Fruit fly (Drosophila melanogaster) whole organism, prepupa: ENCODE data around the gene alpha4GT2.

Source experiments
- Blimp-1 ChIP-seq: fragments of 200-800 bp; sonication (Bioruptor generic); optimal IDR thresholded peaks from 3 replicates; lab custom pipeline; 2017; ENCODE audit warnings: missing biosample characterization, missing genetic modification characterization, mild to moderate bottlenecking, moderate library complexity, missing genetic modification reagents
- CG10631 ChIP-seq: fragments of 200-800 bp; sonication (Bioruptor generic); optimal IDR thresholded peaks from 2 replicates; lab custom pipeline; 2016; ENCODE audit warnings: missing biosample characterization, missing genetic modification characterization
- CG10669 ChIP-seq: fragments of 200-800 bp; sonication (Bioruptor generic); optimal IDR thresholded peaks from 3 replicates; lab custom pipeline; 2018; ENCODE audit warnings: missing biosample characterization, mild to moderate bottlenecking, missing genetic modification characterization, moderate library complexity
- CG11294 ChIP-seq: fragments of 200-800 bp; sonication (Bioruptor generic); IDR thresholded peaks from 2 replicates; pipeline ENCODE4 v1.3.6; 2022; ENCODE audit warnings: missing biosample characterization, missing genetic modification characterization
- CG11762 ChIP-seq: fragments of 200-800 bp; sonication (Bioruptor generic); optimal IDR thresholded peaks from 3 replicates; lab custom pipeline; 2016; ENCODE audit warnings: missing biosample characterization, missing genetic modification characterization; ENCODE audit not compliant: insufficient read depth
- CG11902 ChIP-seq: fragments of 200-800 bp; sonication (Bioruptor generic); optimal IDR thresholded peaks from 3 replicates; lab custom pipeline; 2016; ENCODE audit warnings: missing biosample characterization, missing genetic modification characterization
- CG15336 ChIP-seq: fragments of 200-800 bp; sonication (Bioruptor generic); IDR thresholded peaks from 2 replicates; pipeline ENCODE4 v1.3.6; 2022; ENCODE audit warnings: missing biosample characterization, missing genetic modification characterization
- CG1621 ChIP-seq: fragments of 200-800 bp; sonication (Bioruptor generic); optimal IDR thresholded peaks from 3 replicates; lab custom pipeline; 2018; ENCODE audit warnings: missing biosample characterization, mild to moderate bottlenecking, missing genetic modification characterization
- CG3032 ChIP-seq: fragments of 200-800 bp; optimal IDR thresholded peaks from 2 replicates; lab custom pipeline; 2019; ENCODE audit warnings: missing biosample characterization, mild to moderate bottlenecking, missing genetic modification characterization, moderate library complexity
- CG34406 ChIP-seq: fragments of 200-800 bp; sonication (Bioruptor generic); optimal IDR thresholded peaks from 3 replicates; lab custom pipeline; 2016; ENCODE audit warnings: missing biosample characterization, missing genetic modification characterization
- CG3919 ChIP-seq: fragments of 200-800 bp; sonication (Bioruptor generic); optimal IDR thresholded peaks from 3 replicates; lab custom pipeline; 2016; ENCODE audit warnings: missing biosample characterization, missing genetic modification characterization
- CG4318 ChIP-seq: fragments of 200-800 bp; sonication (Bioruptor generic); optimal IDR thresholded peaks from 3 replicates; lab custom pipeline; 2017; ENCODE audit warnings: missing biosample characterization, mild to moderate bottlenecking, missing genetic modification characterization
- CG6163 ChIP-seq: fragments of 200-800 bp; sonication (Bioruptor generic); IDR thresholded peaks from 3 replicates; pipeline ENCODE4 v1.3.6; 2022; ENCODE audit warnings: missing biosample characterization, missing genetic modification characterization
- CG6854 ChIP-seq: fragments of 200-800 bp; sonication (Bioruptor generic); optimal IDR thresholded peaks from 2 replicates; lab custom pipeline; 2017; ENCODE audit warnings: missing biosample characterization, mild to moderate bottlenecking, missing genetic modification characterization
- CG7368 ChIP-seq: fragments of 200-800 bp; sonication (Bioruptor generic); optimal IDR thresholded peaks from 3 replicates; lab custom pipeline; 2016; ENCODE audit warnings: missing biosample characterization, missing genetic modification characterization
- CG8119 ChIP-seq: fragments of 200-800 bp; sonication (Bioruptor generic); IDR thresholded peaks from 3 replicates; pipeline ENCODE4 v1.3.6; 2022; ENCODE audit warnings: missing biosample characterization, missing genetic modification characterization
- CG8319 ChIP-seq: fragments of 200-800 bp; sonication (Bioruptor generic); optimal IDR thresholded peaks from 3 replicates; lab custom pipeline; 2016; ENCODE audit warnings: missing biosample characterization, missing genetic modification characterization
- CG8632 ChIP-seq: fragments of 200-800 bp; sonication (Bioruptor generic); optimal IDR thresholded peaks from 3 replicates; lab custom pipeline; 2016; ENCODE audit warnings: missing biosample characterization, missing genetic modification characterization
- CG9139 ChIP-seq: fragments of 200-800 bp; sonication (Bioruptor generic); optimal IDR thresholded peaks from 3 replicates; lab custom pipeline; 2017; ENCODE audit warnings: missing biosample characterization, mild to moderate bottlenecking, missing genetic modification characterization
- Eip75B ChIP-seq: fragments of 200-800 bp; sonication (Bioruptor generic); optimal IDR thresholded peaks from 3 replicates; lab custom pipeline; 2016; ENCODE audit warnings: missing biosample characterization, missing genetic modification characterization
- Eip78C ChIP-seq: fragments of 200-800 bp; sonication (Bioruptor generic); peaks from one replicate; lab custom pipeline; 2016; ENCODE audit warnings: missing biosample characterization, missing genetic modification characterization
- Eip93F ChIP-seq: fragments of 200-800 bp; sonication (Bioruptor generic); optimal IDR thresholded peaks from 2 replicates; lab custom pipeline; 2016; ENCODE audit warnings: missing biosample characterization, mild to moderate bottlenecking, missing genetic modification characterization
- Ets96B ChIP-seq: fragments of 200-800 bp; optimal IDR thresholded peaks from 2 replicates; lab custom pipeline; 2019; ENCODE audit warnings: missing biosample characterization, mild to moderate bottlenecking, missing genetic modification characterization, moderate library complexity
- Gug ChIP-seq: fragments of 200-800 bp; sonication (Bioruptor generic); IDR thresholded peaks from 2 replicates; pipeline ENCODE4 v1.3.6; 2022; ENCODE audit warnings: missing biosample characterization, missing genetic modification characterization
- Hr38 ChIP-seq: sonication (Bioruptor generic); optimal IDR thresholded peaks from 2 replicates; lab custom pipeline; 2016; ENCODE audit warnings: missing biosample characterization, missing genetic modification characterization
- Hr39 ChIP-seq: fragments of 200-800 bp; sonication (Bioruptor generic); optimal IDR thresholded peaks from 2 replicates; lab custom pipeline; 2016; ENCODE audit warnings: missing biosample characterization, missing genetic modification characterization
- Lpt ChIP-seq: fragments of 200-800 bp; sonication (Bioruptor generic); optimal IDR thresholded peaks from 3 replicates; lab custom pipeline; 2016; ENCODE audit warnings: missing biosample characterization, missing genetic modification characterization
- Met ChIP-seq: fragments of 200-800 bp; sonication (Bioruptor generic); optimal IDR thresholded peaks from 3 replicates; lab custom pipeline; 2016; ENCODE audit warnings: missing biosample characterization, missing genetic modification characterization
- Smox ChIP-seq: fragments of 200-800 bp; sonication (Bioruptor generic); optimal IDR thresholded peaks from 3 replicates; lab custom pipeline; 2016; ENCODE audit warnings: missing biosample characterization, missing genetic modification characterization
- Sox102F ChIP-seq: fragments of 200-800 bp; sonication (Bioruptor generic); optimal IDR thresholded peaks from 2 replicates; lab custom pipeline; 2016; ENCODE audit warnings: missing biosample characterization, mild to moderate bottlenecking, missing genetic modification characterization
- Sox14 ChIP-seq: fragments of 200-800 bp; sonication (Bioruptor generic); optimal IDR thresholded peaks from 3 replicates; lab custom pipeline; 2016; ENCODE audit warnings: missing biosample characterization, missing genetic modification characterization
- Sox15 ChIP-seq: fragments of 200-800 bp; sonication (Bioruptor generic); optimal IDR thresholded peaks from 3 replicates; lab custom pipeline; 2016; ENCODE audit warnings: missing biosample characterization, missing genetic modification characterization
- achi ChIP-seq: fragments of 200-800 bp; sonication (Bioruptor generic); optimal IDR thresholded peaks from 3 replicates; lab custom pipeline; 2016; ENCODE audit warnings: missing biosample characterization, missing genetic modification characterization
- acj6 ChIP-seq: fragments of 200-800 bp; sonication (Bioruptor generic); optimal IDR thresholded peaks from 3 replicates; lab custom pipeline; 2016; ENCODE audit warnings: missing biosample characterization, missing genetic modification characterization
- dac ChIP-seq: fragments of 200-800 bp; sonication (Bioruptor generic); optimal IDR thresholded peaks from 2 replicates; lab custom pipeline; 2017; ENCODE audit warnings: missing biosample characterization, mild to moderate bottlenecking, missing genetic modification characterization
- eg ChIP-seq: fragments of 200-800 bp; sonication (Bioruptor generic); IDR thresholded peaks from 3 replicates; pipeline ENCODE4 v1.3.6; 2022; ENCODE audit warnings: missing biosample characterization, missing genetic modification characterization
- fd59A ChIP-seq: fragments of 200-800 bp; sonication (Bioruptor generic); optimal IDR thresholded peaks from 2 replicates; lab custom pipeline; 2017; ENCODE audit warnings: missing biosample characterization, mild to moderate bottlenecking, missing genetic modification characterization, missing genetic modification reagents
- fd85E ChIP-seq: fragments of 200-800 bp; sonication (Bioruptor generic); optimal IDR thresholded peaks from 3 replicates; lab custom pipeline; 2016; ENCODE audit warnings: missing biosample characterization, missing genetic modification characterization
- fkh ChIP-seq: fragments of 200-800 bp; sonication (Bioruptor generic); optimal IDR thresholded peaks from 3 replicates; lab custom pipeline; 2017; ENCODE audit warnings: missing biosample characterization, mild to moderate bottlenecking, missing genetic modification characterization, moderate library complexity
- lz ChIP-seq: fragments of 200-800 bp; sonication (Bioruptor generic); optimal IDR thresholded peaks from 3 replicates; lab custom pipeline; 2016; ENCODE audit warnings: missing biosample characterization, missing genetic modification characterization
- net ChIP-seq: fragments of 200-800 bp; sonication (Bioruptor generic); optimal IDR thresholded peaks from 3 replicates; lab custom pipeline; 2016; ENCODE audit warnings: missing biosample characterization, missing genetic modification characterization
- pdm3 ChIP-seq: fragments of 200-800 bp; sonication (Bioruptor generic); optimal IDR thresholded peaks from 3 replicates; lab custom pipeline; 2016; ENCODE audit warnings: missing biosample characterization, missing genetic modification characterization
- spab ChIP-seq: fragments of 200-800 bp; sonication (Bioruptor generic); optimal IDR thresholded peaks from 2 replicates; lab custom pipeline; 2017; ENCODE audit warnings: missing biosample characterization, mild to moderate bottlenecking, missing genetic modification characterization, missing genetic modification reagents
- svp ChIP-seq: fragments of 200-800 bp; sonication (Bioruptor generic); peaks from one replicate; lab custom pipeline; 2016; ENCODE audit warnings: missing biosample characterization, missing genetic modification characterization
- topi ChIP-seq: fragments of 200-800 bp; sonication (Bioruptor generic); optimal IDR thresholded peaks from 3 replicates; lab custom pipeline; 2016; ENCODE audit warnings: missing biosample characterization, missing genetic modification characterization

alpha4GT2 gene

DNA sequence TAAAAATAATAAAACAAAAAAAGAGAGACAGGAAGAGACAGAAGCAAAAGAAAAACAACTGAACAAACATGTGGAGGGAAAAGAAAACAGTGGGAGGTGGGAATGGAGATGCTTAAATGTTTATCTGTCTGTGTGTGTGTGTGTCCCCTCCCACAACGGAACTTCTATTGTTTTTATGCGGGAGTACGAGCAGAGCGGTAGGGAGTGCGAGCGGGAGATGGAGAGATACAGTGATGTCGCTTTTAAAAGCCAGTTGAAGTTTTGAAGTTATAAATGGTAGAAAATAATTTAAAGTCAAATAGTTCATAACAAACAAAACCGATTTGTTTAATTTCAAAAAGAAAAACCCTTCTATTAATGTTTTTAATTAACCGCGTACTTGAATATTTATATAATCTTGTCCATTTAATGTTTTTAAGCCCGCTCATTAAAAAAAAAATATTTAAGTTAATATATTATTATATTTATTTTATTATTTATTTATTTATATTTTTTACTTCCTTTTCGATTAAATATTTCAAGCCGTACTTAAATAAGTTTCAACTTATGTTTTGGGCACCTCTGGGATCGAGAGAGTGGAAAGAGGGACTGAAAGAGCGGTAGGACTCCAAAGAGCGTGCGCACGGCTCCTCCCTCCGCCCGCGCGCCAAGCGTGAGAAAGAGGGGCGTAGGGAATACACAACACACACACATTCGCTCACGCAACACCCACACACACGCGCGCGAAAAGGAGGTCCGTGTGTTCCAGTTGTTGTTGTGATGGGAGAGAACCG lies 48.4 kb downstream of the alpha4GT2 start (continued):
- TF ChIP-seq Gug (GFP tag; lab: Robert Waterston, UW) (peak; percentile 11; the same call in 1 of the 2 replicates), fd59A (GFP tag; lab: Kevin White, UChicago) (no peak), CG1621 (no peak), Sox15 (GFP tag; lab: Kevin White, UChicago) (no peak), Eip78C (GFP tag; lab: Kevin White, UChicago) (peak; percentile 76), CG4318 (GFP tag; lab: Kevin White, UChicago) (peak; percentile 42), lz (GFP tag; lab: Kevin White, UChicago) (peak; percentile 34), CG8632 (GFP tag; lab: Kevin White, UChicago) (peak; percentile 57), Sox14 (GFP tag; lab: Kevin White, UChicago) (no peak), svp (GFP tag; lab: Kevin White, UChicago) (peak; percentile 55)

DNA sequence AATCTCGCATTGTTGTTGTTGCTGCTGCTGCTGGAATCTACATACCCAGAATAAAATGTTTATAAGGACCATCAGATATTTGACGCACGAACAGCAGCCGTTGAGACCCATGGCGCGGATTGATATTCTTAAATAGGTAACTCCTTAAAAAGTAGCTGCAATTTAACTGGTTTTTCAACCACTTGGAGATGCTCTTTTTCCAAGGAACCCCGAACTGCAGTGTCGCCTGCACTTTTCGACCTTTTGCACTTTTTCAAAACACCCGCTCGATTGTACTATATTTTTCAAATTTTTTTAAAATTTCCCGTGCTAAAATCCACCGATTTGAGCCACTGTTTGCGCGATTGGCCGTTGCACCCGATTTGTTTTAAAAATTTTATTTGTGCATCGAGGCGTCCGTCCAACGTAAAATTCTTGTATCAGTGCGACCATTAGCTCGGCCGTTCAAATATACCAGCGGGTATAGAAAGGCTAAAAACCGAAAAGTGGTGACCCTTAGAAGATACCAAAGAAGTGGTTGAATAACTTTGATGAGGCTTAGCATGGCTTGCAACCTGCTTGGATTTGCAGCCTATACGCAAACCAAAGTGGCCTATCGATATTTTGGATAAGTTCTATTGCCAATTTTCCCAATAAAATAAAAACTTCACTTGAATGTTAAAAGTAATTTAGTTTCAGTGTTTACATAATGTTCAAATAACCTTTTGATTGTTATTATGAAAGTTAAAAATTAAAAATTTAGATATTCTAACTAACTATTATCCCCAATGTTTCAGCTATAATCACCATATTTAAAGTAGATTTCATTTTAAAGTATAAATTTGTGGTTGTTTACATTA lies 49.2 kb downstream of the alpha4GT2 start, which contains the start of gene Tsp96F:
Gene Tsp96F (minus strand): TSS at position 457 of the 839 bp plus-strand sequence.
- TF ChIP-seq topi (GFP tag; lab: Kevin White, UChicago) (peak; percentile 6), CG8632 (GFP tag; lab: Kevin White, UChicago) (no peak), Hr39 (GFP tag; lab: Kevin White, UChicago) (no peak), Sox102F (GFP tag; lab: Kevin White, UChicago) (no peak), CG11902 (GFP tag; lab: Kevin White, UChicago) (no peak), svp (GFP tag; lab: Kevin White, UChicago) (peak; percentile 80), dac (GFP tag; lab: Kevin White, UChicago) (no peak), CG3032 (tag; lab: Kevin White, UChicago) (no peak), fkh (GFP tag; lab: Kevin White, UChicago) (no peak), pdm3 (GFP tag; lab: Kevin White, UChicago) (no peak), CG8119 (peak; percentile 12; the same call in 1 of the 3 replicates), eg (no peak), CG6163 (peak; percentile 41; the same call in 2 of the 3 replicates), Hr38 (GFP tag; lab: Kevin White, UChicago) (no peak), CG9139 (GFP tag; lab: Kevin White, UChicago) (no peak), Eip75B (no peak), Lpt (GFP tag; lab: Kevin White, UChicago) (no peak), Sox15 (GFP tag; lab: Kevin White, UChicago) (no peak), CG4318 (GFP tag; lab: Kevin White, UChicago) (no peak), CG6854 (GFP tag; lab: Kevin White, UChicago) (peak; percentile 19), fd59A (GFP tag; lab: Kevin White, UChicago) (no peak), CG3919 (GFP tag; lab: Kevin White, UChicago) (no peak), CG11762 (GFP tag; lab: Kevin White, UChicago) (no peak), CG34406 (GFP tag; lab: Kevin White, UChicago) (no peak), net (GFP tag; lab: Kevin White, UChicago) (no peak), CG10631 (GFP tag; lab: Kevin White, UChicago) (no peak), CG8319 (GFP tag; lab: Kevin White, UChicago) (peak; percentile 98), achi (GFP tag; lab: Kevin White, UChicago) (no peak), fd85E (GFP tag; lab: Kevin White, UChicago) (no peak), Ets96B (tag; lab: Kevin White, UChicago) (no peak), Eip93F (no peak), Smox (GFP tag; lab: Kevin White, UChicago) (no peak), Met (GFP tag; lab: Kevin White, UChicago) (no peak), CG11294 (no peak), CG15336 (GFP tag; lab: Robert Waterston, UW) (no peak), lz (GFP tag; lab: Kevin White, UChicago) (no peak), CG10669 (no peak), CG1621 (no peak), acj6 (GFP tag; lab: Kevin White, UChicago) (no peak), Blimp-1 (GFP tag; lab: Kevin White, UChicago) (no peak), Eip78C (GFP tag; lab: Kevin White, UChicago) (peak; percentile 17), CG7368 (GFP tag; lab: Kevin White, UChicago) (no peak), spab (GFP tag; lab: Kevin White, UChicago) (no peak)
